Worm (Caenorhabditis elegans) whole organism, L4 larva: ENCODE measurements around the gene C08F1.11.
"Not testable (repeated sequence)": the region's sequence is repeated elsewhere in the genome, so short reads cannot be mapped to it uniquely, and the experiment has no call there.

Source experiments
- Y105C5A.15 ChIP-seq: fragments of 200-800 bp; sonication (Bioruptor generic); IDR thresholded peaks from 2 replicates; pipeline ENCODE4 v1.3.6; 2022; ENCODE audit warnings: missing genetic modification characterization, missing compliant biosample characterization
- ama-1 ChIP-seq: fragments of 150-350 bp; optimal IDR thresholded peaks from 2 replicates; lab custom pipeline; 2014; ENCODE audit warnings: inconsistent platforms, mixed read lengths
- dmd-6 ChIP-seq: fragments of 200-800 bp; sonication (Bioruptor generic); IDR thresholded peaks from 2 replicates; pipeline ENCODE4 v1.3.6; 2022; ENCODE audit warnings: missing genetic modification reagents, missing genetic modification characterization, missing compliant biosample characterization
- dmd-8 ChIP-seq: fragments of 200-800 bp; sonication (Bioruptor generic); IDR thresholded peaks from 2 replicates; pipeline ENCODE4 v1.3.6; 2022; ENCODE audit warnings: missing genetic modification characterization, missing compliant biosample characterization
- egl-27 ChIP-seq: sonication (generic microtip); optimal IDR thresholded peaks from 3 replicates; lab custom pipeline; 2017; ENCODE audit warnings: missing biosample characterization, missing genetic modification reagents, missing genetic modification characterization
- mxl-3 ChIP-seq: fragments of 200-800 bp; sonication (Bioruptor generic); optimal IDR thresholded peaks from 2 replicates; lab custom pipeline; 2018; ENCODE audit warnings: mild to moderate bottlenecking, missing genetic modification characterization, missing compliant biosample characterization

ce11 chrII:1767458-1767857, 17.2 kb downstream of the C08F1.11 start:
- TF ChIP-seq Y105C5A.15 (GFP tag; lab: Robert Waterston, UW); dmd-8; egl-27; ama-1; mxl-3 (GFP tag; lab: Kevin White, UChicago): not testable (repeated sequence)
- 0 out of 2 replicates have a peak, but pooled peaks have one; percentile 19 for TF ChIP-seq dmd-6
